Worm (Caenorhabditis elegans) whole organism, mixed stage, embryonic: ENCODE measurements around the gene cpt-6.

Source experiments
- bed-3 ChIP-seq: fragments of 200-800 bp; sonication (Bioruptor generic); optimal IDR thresholded peaks from 3 replicates; lab custom pipeline; 2018; ENCODE audit warnings: mild to moderate bottlenecking, missing genetic modification characterization, moderate library complexity, missing compliant biosample characterization
- elt-1 ChIP-seq: sonication (generic microtip); optimal IDR thresholded peaks from 2 replicates; lab custom pipeline; 2017; ENCODE audit warnings: missing genetic modification characterization, mild to moderate bottlenecking, missing compliant biosample characterization, antibody characterized with exemption, moderate library complexity, borderline replicate concordance; ENCODE audit not compliant: insufficient read depth
- elt-3 ChIP-seq: fragments of 150-350 bp; optimal IDR thresholded peaks from 2 replicates; lab custom pipeline; 2014; ENCODE audit warnings: missing biosample characterization, missing genetic modification characterization

DNA sequence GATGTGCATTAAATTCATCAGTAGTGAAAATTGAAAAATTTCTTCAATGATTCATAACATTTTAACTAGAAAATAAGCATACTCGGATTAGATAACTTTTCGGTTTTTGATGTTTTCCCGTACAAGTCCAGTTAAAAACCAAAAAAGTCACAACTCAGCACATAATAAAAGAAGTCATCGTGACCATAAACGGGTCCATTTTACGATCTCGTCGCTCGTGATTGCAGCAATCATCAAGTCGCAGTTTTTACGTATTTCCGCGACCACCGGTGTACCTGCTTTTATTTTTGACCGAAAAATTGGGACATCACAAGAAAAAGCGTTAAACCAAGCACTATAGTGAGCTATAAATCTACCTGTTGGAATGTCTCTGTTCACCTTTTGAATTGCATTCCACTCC is 32.5 kb downstream of the cpt-6 start:
- TF ChIP-seq elt-1 (tag; lab: Kevin White, UChicago) (no peak), bed-3 (GFP tag; lab: Kevin White, UChicago) (no peak), elt-3 (tag; lab: Kevin White, UChicago) (no peak)
